Worm (Caenorhabditis elegans) whole organism, late embryonic: ENCODE results near the gene fox-1.

Experiments used
- K09A11.1 ChIP-seq: sonication (generic microtip); optimal IDR thresholded peaks from 2 replicates; lab custom pipeline; 2017; ENCODE audit warnings: antibody characterized with exemption, mild to moderate bottlenecking, missing genetic modification characterization, missing compliant biosample characterization; ENCODE audit not compliant: insufficient read depth
- ceh-18 ChIP-seq: sonication (generic microtip); optimal IDR thresholded peaks from 2 replicates; lab custom pipeline; 2016; ENCODE audit warnings: missing genetic modification characterization, missing compliant biosample characterization
- ceh-48 ChIP-seq: sonication (generic microtip); optimal IDR thresholded peaks from 2 replicates; lab custom pipeline; 2016; ENCODE audit warnings: missing genetic modification characterization, inconsistent platforms, missing compliant biosample characterization
- dmd-4 ChIP-seq: sonication (generic microtip); optimal IDR thresholded peaks from 2 replicates; lab custom pipeline; 2016; ENCODE audit warnings: borderline replicate concordance, missing genetic modification characterization, missing compliant biosample characterization
- dve-1 ChIP-seq: sonication (generic microtip); optimal IDR thresholded peaks from 2 replicates; lab custom pipeline; 2017; ENCODE audit warnings: antibody characterized with exemption, mild to moderate bottlenecking, missing genetic modification characterization, missing compliant biosample characterization
- elt-2 ChIP-seq: sonication (generic microtip); optimal IDR thresholded peaks from 2 replicates; lab custom pipeline; 2016; ENCODE audit warnings: missing genetic modification reagents, missing genetic modification characterization, missing compliant biosample characterization
- lim-6 ChIP-seq: sonication (generic microtip); optimal IDR thresholded peaks from 2 replicates; lab custom pipeline; 2016; ENCODE audit warnings: missing genetic modification characterization, missing compliant biosample characterization
- nfya-1 ChIP-seq: sonication (generic microtip); optimal IDR thresholded peaks from 2 replicates; lab custom pipeline; 2017; ENCODE audit warnings: missing genetic modification characterization, mild to moderate bottlenecking, missing compliant biosample characterization, antibody characterized with exemption, moderate library complexity
- nhr-11 ChIP-seq: fragments of 150-350 bp; optimal IDR thresholded peaks from 2 replicates; lab custom pipeline; 2014; ENCODE audit warnings: missing biosample characterization, missing genetic modification characterization
- pros-1 ChIP-seq: fragments of 150-350 bp; optimal IDR thresholded peaks from 2 replicates; lab custom pipeline; 2014; ENCODE audit warnings: missing biosample characterization, missing genetic modification reagents, missing genetic modification characterization

DNA sequence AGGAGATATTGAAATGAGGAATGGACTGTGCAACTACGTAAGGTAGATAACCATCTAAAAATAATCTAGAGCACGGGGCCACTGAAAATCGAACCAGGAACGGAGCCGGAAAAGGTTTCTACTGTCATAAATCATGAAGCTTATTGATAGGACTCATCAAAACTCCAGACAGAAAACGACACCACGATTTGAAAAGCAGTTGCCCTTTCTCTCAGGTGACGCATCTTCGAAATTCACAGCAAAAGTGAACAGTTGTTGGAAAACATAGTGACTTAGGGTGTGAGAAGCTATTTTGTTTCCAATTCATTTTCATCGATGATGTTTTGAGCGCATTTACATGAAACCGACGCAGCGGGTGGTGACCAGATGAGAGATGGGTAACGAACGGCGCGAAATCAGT, 7.4 kb downstream of the fox-1 start:
- TF ChIP-seq K09A11.1 (tag; lab: Kevin White, UChicago) (no peak), dve-1 (tag; lab: Kevin White, UChicago) (no peak), pros-1 (no peak), ceh-18 (tag; lab: Kevin White, UChicago) (no peak), lim-6 (tag; lab: Kevin White, UChicago) (no peak), ceh-48 (no peak), nfya-1 (tag; lab: Kevin White, UChicago) (no peak), nhr-11 (tag; lab: Kevin White, UChicago) (no peak), elt-2 (no peak), dmd-4 (no peak)
